Fruit fly (Drosophila melanogaster): ENCODE results near the gene CG2150.

The CG2150 gene

DNA sequence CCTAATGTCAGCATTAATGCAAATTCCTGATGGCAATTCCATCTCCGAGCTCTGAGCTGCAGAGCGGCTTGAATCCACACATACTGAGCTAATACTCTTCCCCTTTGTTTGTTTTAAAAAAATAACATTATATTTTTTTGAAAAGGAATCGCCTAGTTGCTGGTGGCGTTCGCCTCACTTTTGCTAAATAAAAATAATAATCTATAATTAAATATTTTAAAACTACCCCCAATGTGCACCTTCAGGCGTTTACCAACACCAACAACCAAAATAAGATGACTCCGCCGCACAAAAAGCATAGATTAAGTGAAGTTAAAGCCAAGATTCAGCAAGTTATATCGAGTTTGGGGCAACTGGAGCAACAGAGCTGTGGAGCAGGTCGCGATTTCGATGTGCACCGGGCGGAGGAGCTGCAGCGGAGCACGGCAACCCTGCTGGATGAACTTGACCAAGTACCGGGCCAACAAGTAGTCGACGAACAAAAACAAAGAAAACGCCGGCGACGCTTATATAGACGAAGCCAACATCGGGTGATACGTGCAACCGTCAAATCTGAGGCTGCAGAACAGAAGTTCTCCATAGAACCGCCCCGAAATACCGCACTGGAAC, 20.4 kb downstream of the CG2150 start, which contains the start of gene CG1896 (continued):
- TF ChIP-seq ara (GFP tag; IDR thresholded peaks at IDR 0.05) (no peak), Ets97D (GFP tag; optimal IDR thresholded peaks at IDR 0.05) (no peak), CG31224 (GFP tag; IDR thresholded peaks at IDR 0.05) (no peak), CG4360 (GFP tag; IDR thresholded peaks at IDR 0.05) (no peak), CG12155 (GFP tag; optimal IDR thresholded peaks at IDR 0.05) (peak; percentile 38), hth (optimal IDR thresholded peaks at IDR 0.05) (no peak), Atf-2 (GFP tag; optimal IDR thresholded peaks at IDR 0.05) (no peak), CG13296 (GFP tag; optimal IDR thresholded peaks at IDR 0.05) (peak; percentile 36), Hr78 (GFP tag; optimal IDR thresholded peaks at IDR 0.05) (no peak), CG8359 (GFP tag; optimal IDR thresholded peaks at IDR 0.05; ENCODE audit: borderline replicate concordance) (no peak), Gug (GFP tag; IDR thresholded peaks at IDR 0.05) (0 out of 4 replicates have a peak, but pooled peaks have one; percentile 16), Bgb (GFP tag; IDR thresholded peaks at IDR 0.05; ENCODE audit: partially characterized antibody) (no peak), chm (GFP tag; IDR thresholded peaks at IDR 0.05) (0 out of 2 replicates have a peak, but pooled peaks have one; percentile 39), CG1647 (GFP tag; optimal IDR thresholded peaks at IDR 0.05) (no peak), CG2875 (GFP tag; optimal IDR thresholded peaks at IDR 0.05) (peak; percentile 0), CG16779 (GFP tag; IDR thresholded peaks at IDR 0.05) (no peak), CG9727 (GFP tag; optimal IDR thresholded peaks at IDR 0.05) (peak; percentile 55), nmo (GFP tag; optimal IDR thresholded peaks at IDR 0.05) (peak; percentile 38), Blimp-1 (GFP tag; optimal IDR thresholded peaks at IDR 0.05) (no peak), CG18599 (GFP tag; optimal IDR thresholded peaks at IDR 0.05) (peak; percentile 62), CG1792 (GFP tag; optimal IDR thresholded peaks at IDR 0.05) (no peak), dysf (GFP tag; IDR thresholded peaks at IDR 0.05) (peak; percentile 54; the same call in 1 of the 3 replicates), mam (GFP tag; optimal IDR thresholded peaks at IDR 0.05) (peak; percentile 8), CG1832 (GFP tag; optimal IDR thresholded peaks at IDR 0.05) (no peak), CG2129 (GFP tag; IDR thresholded peaks at IDR 0.05; ENCODE audit: partially characterized antibody) (no peak), slbo (GFP tag; IDR thresholded peaks at IDR 0.05) (peak; percentile 57; the same call in 1 of the 2 replicates), Hsf (GFP tag; optimal IDR thresholded peaks at IDR 0.05) (no peak)

DNA sequence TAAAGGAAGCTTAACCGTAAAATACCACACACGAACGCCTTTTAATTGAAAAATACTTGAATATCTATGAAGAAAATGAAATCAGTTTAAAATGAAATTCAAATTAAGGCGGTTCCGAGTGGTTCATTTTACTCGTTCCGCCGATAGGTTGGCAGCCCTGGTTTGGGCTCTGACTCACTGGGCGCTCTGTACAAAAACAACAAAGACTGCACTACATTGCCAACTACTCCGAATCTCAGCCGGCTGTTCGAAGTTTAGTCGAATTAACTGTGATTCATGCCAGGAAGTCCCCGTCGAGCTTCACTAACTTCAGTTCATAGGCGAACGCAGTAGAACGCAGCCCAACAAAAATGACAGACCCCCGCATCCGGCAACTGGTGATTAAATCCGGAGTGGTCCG, 21.3 kb downstream of the CG2150 start, which contains the start of gene Tbca:
Gene Tbca, plus strand, starts transcription at position 212 of the 400 bp plus-strand sequence.
- peak; percentile 70; the same call in 1 of the 2 replicates for TF ChIP-seq CG32772 (GFP tag; IDR thresholded peaks at IDR 0.05)
- TF ChIP-seq CG13775 (GFP tag; optimal IDR thresholded peaks at IDR 0.05), result no peak
- TF ChIP-seq CTCF (GFP tag; optimal IDR thresholded peaks at IDR 0.05), result peak; percentile 59
- no peak for TF ChIP-seq Ssrp (tag; optimal IDR thresholded peaks at IDR 0.05)
- no peak for TF ChIP-seq Mes4 (GFP tag; optimal IDR thresholded peaks at IDR 0.05)
- no peak for TF ChIP-seq Hr51 (GFP tag; optimal IDR thresholded peaks at IDR 0.05)
- no peak for TF ChIP-seq CG11696 (GFP tag; IDR thresholded peaks at IDR 0.05)
- no peak for TF ChIP-seq Rx (GFP tag; IDR thresholded peaks at IDR 0.05)
- TF ChIP-seq CG10959 (GFP tag; IDR thresholded peaks at IDR 0.05), result no peak
- TF ChIP-seq E2f2 (GFP tag; IDR thresholded peaks at IDR 0.05), result peak; percentile 98
- no peak for TF ChIP-seq run (tag; optimal IDR thresholded peaks at IDR 0.05)
- no peak for TF ChIP-seq CG15479 (GFP tag; optimal IDR thresholded peaks at IDR 0.05)
- TF ChIP-seq trem (tag; optimal IDR thresholded peaks at IDR 0.05), result peak; percentile 34
- no peak for TF ChIP-seq Deaf1 (tag; optimal IDR thresholded peaks at IDR 0.05)
- peak; percentile 70 for TF ChIP-seq CG4360 (GFP tag; IDR thresholded peaks at IDR 0.05)
- TF ChIP-seq CG33557 (GFP tag; optimal IDR thresholded peaks at IDR 0.05), result no peak
- no peak for TF ChIP-seq luna (GFP tag; optimal IDR thresholded peaks at IDR 0.05)
- TF ChIP-seq CG18476 (GFP tag; optimal IDR thresholded peaks at IDR 0.05), result no peak
- no peak for TF ChIP-seq lov (optimal IDR thresholded peaks at IDR 0.05)
- no peak for TF ChIP-seq lov (GFP tag; IDR thresholded peaks at IDR 0.05)
- TF ChIP-seq C15 (GFP tag; IDR thresholded peaks at IDR 0.05), result no peak
- no peak for TF ChIP-seq Atf3 (GFP tag; optimal IDR thresholded peaks at IDR 0.05)
- no peak for TF ChIP-seq D19A (tag; optimal IDR thresholded peaks at IDR 0.05)
- TF ChIP-seq CG42726 (GFP tag; IDR thresholded peaks at IDR 0.05; ENCODE audit: partially characterized antibody), result peak; percentile 31; the same call in 1 of the 2 replicates
- TF ChIP-seq Sox102F (GFP tag; optimal IDR thresholded peaks at IDR 0.05), result no peak
- TF ChIP-seq br (optimal IDR thresholded peaks at IDR 0.05), result no peak

All from whole organism, embryonic.